Worm (Caenorhabditis elegans): ENCODE data around the gene arc-1.

- TF ChIP-seq mdl-1 (tag; optimal IDR thresholded peaks at IDR 0.05): peak in 1 of 2 experiments; percentile 41
- TF ChIP-seq hif-1 (tag; optimal IDR thresholded peaks at IDR 0.05): no peak
- TF ChIP-seq aly-2 (tag; optimal IDR thresholded peaks at IDR 0.05): no peak
- no peak for TF ChIP-seq ceh-82 (tag; optimal IDR thresholded peaks at IDR 0.05)
- TF ChIP-seq nhr-25 (tag; optimal IDR thresholded peaks at IDR 0.05; ENCODE audit: borderline replicate concordance, insufficient read depth): no peak
- no peak for TF ChIP-seq spr-3 (GFP tag; optimal IDR thresholded peaks at IDR 0.05)
- TF ChIP-seq nhr-11 (tag; optimal IDR thresholded peaks at IDR 0.05): peak; percentile 75
- TF ChIP-seq nhr-28 (tag; optimal IDR thresholded peaks at IDR 0.05): peak; percentile 84
- no peak for TF ChIP-seq fos-1 (tag; optimal IDR thresholded peaks at IDR 0.05)
- TF ChIP-seq ztf-11 (tag; optimal IDR thresholded peaks at IDR 0.05): no peak
These were observed 11.9 kb downstream of the arc-1 start, which contains the start of gene ZK1320.9 for ce11 chrII:9686663-9687193.

All from whole organism, L4 larva.